Worm (Caenorhabditis elegans) whole organism, L1 larva: ENCODE measurements around the gene syd-9.

ENCODE experiments used
- C04F5.9 ChIP-seq: sonication (generic microtip); optimal IDR thresholded peaks from 2 replicates; lab custom pipeline; 2016; ENCODE audit warnings: missing genetic modification characterization, missing compliant biosample characterization
- Y116A8C.19 ChIP-seq: sonication (generic microtip); optimal IDR thresholded peaks from 2 replicates; lab custom pipeline; 2016; ENCODE audit warnings: missing compliant biosample characterization, missing genetic modification characterization, borderline replicate concordance
- aha-1 ChIP-seq: fragments of 150-350 bp; optimal IDR thresholded peaks from 2 replicates; lab custom pipeline; 2014; ENCODE audit warnings: missing biosample characterization, missing genetic modification characterization
- aly-2 ChIP-seq: fragments of 150-350 bp; optimal IDR thresholded peaks from 2 replicates; lab custom pipeline; 2014; ENCODE audit warnings: missing biosample characterization, missing genetic modification characterization
- ama-1 ChIP-seq: fragments of 150-350 bp; optimal IDR thresholded peaks from 2 replicates; lab custom pipeline; 2014
- blmp-1 ChIP-seq: fragments of 150-350 bp; optimal IDR thresholded peaks from 2 replicates; lab custom pipeline; 2014; ENCODE audit warnings: missing biosample characterization, missing genetic modification characterization
- ceh-82 ChIP-seq, 3 experiments: fragments of 150-350 bp in 1 of 3; sonication (generic microtip) in 2 of 3; optimal IDR thresholded peaks; 2 replicates each; lab custom pipeline; 2014 to 2017; ENCODE audit warnings: missing biosample characterization in 3 of 3, missing genetic modification characterization in 3 of 3
- ceh-88 ChIP-seq: fragments of 200-800 bp; sonication (Bioruptor generic); IDR thresholded peaks from 2 replicates; pipeline ENCODE4 v1.3.6; 2022; ENCODE audit warnings: missing genetic modification characterization, missing compliant biosample characterization
- dpl-1 ChIP-seq, 3 experiments: fragments of 150-350 bp in 2 of 3; sonication (generic microtip) in 1 of 3; optimal IDR thresholded peaks; 2 replicates each; lab custom pipeline; 2014 to 2017; ENCODE audit warnings: missing biosample characterization in 3 of 3, missing genetic modification characterization in 3 of 3, missing genetic modification reagents in 3 of 3
- dsc-1 ChIP-seq: sonication (generic microtip); optimal IDR thresholded peaks from 2 replicates; lab custom pipeline; 2016; ENCODE audit warnings: mild to moderate bottlenecking, missing genetic modification characterization, missing compliant biosample characterization
- efl-1 ChIP-seq, 4 experiments: fragments of 150-350 bp; optimal IDR thresholded peaks in 3 of 4; peaks in 1 of 4; 1 replicate in 1 of 4; 2 replicates in 3 of 4; lab custom pipeline; 2014; ENCODE audit warnings: missing biosample characterization in 2 of 4, missing genetic modification characterization in 2 of 4, missing genetic modification reagents in 2 of 4
- egl-13 ChIP-seq: sonication (generic microtip); optimal IDR thresholded peaks from 2 replicates; lab custom pipeline; 2016; ENCODE audit warnings: missing genotype, missing genetic modification reagents, missing genetic modification characterization, missing compliant biosample characterization
- elt-3 ChIP-seq, 6 experiments: fragments of 150-350 bp in 1 of 6; sonication (generic microtip); optimal IDR thresholded peaks; 2 replicates each; lab custom pipeline; 2017 to 2018; ENCODE audit warnings: missing biosample characterization in 6 of 6, missing genetic modification characterization in 6 of 6, inconsistent platforms in 1 of 6
- fkh-10 ChIP-seq: sonication (generic microtip); optimal IDR thresholded peaks from 2 replicates; lab custom pipeline; 2017; ENCODE audit warnings: missing biosample characterization, missing genetic modification reagents, missing genetic modification characterization
- fkh-4 ChIP-seq: sonication (generic microtip); optimal IDR thresholded peaks from 2 replicates; lab custom pipeline; 2016; ENCODE audit warnings: missing compliant biosample characterization, missing genetic modification characterization, borderline replicate concordance
- fkh-8 ChIP-seq: sonication (generic microtip); optimal IDR thresholded peaks from 2 replicates; lab custom pipeline; 2016; ENCODE audit warnings: mild to moderate bottlenecking, missing genetic modification characterization, missing compliant biosample characterization
- grh-1 ChIP-seq: fragments of 200-800 bp; sonication (Bioruptor generic); IDR thresholded peaks from 2 replicates; pipeline ENCODE4 v1.3.6; 2022; ENCODE audit warnings: missing genetic modification reagents, missing genetic modification characterization, missing compliant biosample characterization
- hlh-17 ChIP-seq: fragments of 200-800 bp; sonication (Bioruptor generic); optimal IDR thresholded peaks from 2 replicates; lab custom pipeline; 2018; ENCODE audit warnings: missing genetic modification characterization, mild to moderate bottlenecking, missing compliant biosample characterization, moderate library complexity, borderline replicate concordance
- hpl-2 ChIP-seq: fragments of 150-350 bp; optimal IDR thresholded peaks from 2 replicates; lab custom pipeline; 2014; ENCODE audit warnings: missing biosample characterization, missing genetic modification reagents, missing genetic modification characterization
- isw-1 ChIP-seq: fragments of 200-800 bp; sonication (Bioruptor generic); IDR thresholded peaks from 2 replicates; pipeline ENCODE4 v1.3.6; 2022; ENCODE audit warnings: missing genetic modification characterization, missing compliant biosample characterization
- jun-1 ChIP-seq: fragments of 150-350 bp; optimal IDR thresholded peaks from 2 replicates; lab custom pipeline; 2014; ENCODE audit warnings: missing biosample characterization, missing genetic modification reagents, missing genetic modification characterization
- lin-13 ChIP-seq: fragments of 150-350 bp; optimal IDR thresholded peaks from 2 replicates; lab custom pipeline; 2014; ENCODE audit warnings: missing biosample characterization, missing genetic modification reagents, missing genetic modification characterization
- lin-14 ChIP-seq: fragments of 200-800 bp; sonication (Bioruptor generic); optimal IDR thresholded peaks from 2 replicates; lab custom pipeline; 2018; ENCODE audit warnings: mild to moderate bottlenecking, missing genetic modification characterization, moderate library complexity, missing compliant biosample characterization
- lin-35 ChIP-seq, 2 experiments: fragments of 150-350 bp; optimal IDR thresholded peaks; 2 replicates each; lab custom pipeline; 2014; ENCODE audit warnings: missing biosample characterization in 2 of 2, missing genetic modification characterization in 2 of 2, missing genetic modification reagents in 2 of 2
- lin-39 ChIP-seq: fragments of 150-350 bp; optimal IDR thresholded peaks from 2 replicates; lab custom pipeline; 2014; ENCODE audit warnings: missing biosample characterization, missing genetic modification reagents, missing genetic modification characterization
- mdl-1 ChIP-seq, 2 experiments: fragments of 150-350 bp; optimal IDR thresholded peaks; 2 replicates each; lab custom pipeline; 2014 to 2017; ENCODE audit warnings: missing biosample characterization in 2 of 2, missing genetic modification characterization in 2 of 2, inconsistent platforms in 1 of 2
- mef-2 ChIP-seq: fragments of 150-350 bp; optimal IDR thresholded peaks from 2 replicates; lab custom pipeline; 2014; ENCODE audit warnings: missing biosample characterization, missing genetic modification characterization
- mep-1 ChIP-seq: fragments of 150-350 bp; optimal IDR thresholded peaks from 2 replicates; lab custom pipeline; 2014; ENCODE audit warnings: missing biosample characterization, missing genetic modification characterization
- nhr-12 ChIP-seq: sonication (generic microtip); optimal IDR thresholded peaks from 2 replicates; lab custom pipeline; 2017; ENCODE audit warnings: missing biosample characterization, missing genetic modification characterization
- nhr-20 ChIP-seq: sonication (generic microtip); optimal IDR thresholded peaks from 2 replicates; lab custom pipeline; 2016; ENCODE audit warnings: mild to moderate bottlenecking, missing genetic modification characterization, missing compliant biosample characterization
- nhr-237 ChIP-seq: fragments of 150-350 bp; optimal IDR thresholded peaks from 2 replicates; lab custom pipeline; 2014; ENCODE audit warnings: missing biosample characterization, missing genetic modification characterization
- nhr-28 ChIP-seq: fragments of 150-350 bp; optimal IDR thresholded peaks from 2 replicates; lab custom pipeline; 2014; ENCODE audit warnings: missing biosample characterization, missing genetic modification characterization
- nhr-47 ChIP-seq: sonication (generic microtip); optimal IDR thresholded peaks from 2 replicates; lab custom pipeline; 2016; ENCODE audit warnings: mild to moderate bottlenecking, missing genetic modification characterization, moderate library complexity, missing compliant biosample characterization
- nhr-71 ChIP-seq: sonication (generic microtip); optimal IDR thresholded peaks from 2 replicates; lab custom pipeline; 2016; ENCODE audit warnings: mild to moderate bottlenecking, missing genetic modification characterization, moderate library complexity, missing compliant biosample characterization
- nhr-76 ChIP-seq: sonication (generic microtip); optimal IDR thresholded peaks from 2 replicates; lab custom pipeline; 2017; ENCODE audit warnings: missing biosample characterization, missing genetic modification characterization
- nhr-77 ChIP-seq: fragments of 150-350 bp; optimal IDR thresholded peaks from 2 replicates; lab custom pipeline; 2014; ENCODE audit warnings: missing biosample characterization, missing genetic modification characterization
- nhr-85 ChIP-seq: sonication (generic microtip); peaks from one replicate; lab custom pipeline; 2016; ENCODE audit warnings: missing genetic modification characterization, inconsistent platforms, missing compliant biosample characterization
- nhr-90 ChIP-seq: sonication (generic microtip); optimal IDR thresholded peaks from 2 replicates; lab custom pipeline; 2016; ENCODE audit warnings: mild to moderate bottlenecking, missing genetic modification characterization, missing compliant biosample characterization; ENCODE audit not compliant: poor library complexity
- pag-3 ChIP-seq: sonication (generic microtip); optimal IDR thresholded peaks from 2 replicates; lab custom pipeline; 2017; ENCODE audit warnings: missing genetic modification characterization, mild to moderate bottlenecking, missing compliant biosample characterization, antibody characterized with exemption, borderline replicate concordance; ENCODE audit not compliant: insufficient read depth
- pax-3 ChIP-seq: fragments of 200-800 bp; sonication (Bioruptor generic); optimal IDR thresholded peaks from 2 replicates; lab custom pipeline; 2018; ENCODE audit warnings: mild to moderate bottlenecking, missing genetic modification characterization, moderate library complexity, missing compliant biosample characterization
- pqm-1 ChIP-seq: sonication (generic microtip); optimal IDR thresholded peaks from 3 replicates; lab custom pipeline; 2017; ENCODE audit warnings: missing biosample characterization, missing genetic modification characterization
- rnt-1 ChIP-seq: sonication (generic microtip); optimal IDR thresholded peaks from 2 replicates; lab custom pipeline; 2016; ENCODE audit warnings: mild to moderate bottlenecking, missing genetic modification characterization, moderate library complexity, missing compliant biosample characterization
- snu-23 ChIP-seq: sonication (generic microtip); optimal IDR thresholded peaks from 2 replicates; lab custom pipeline; 2016; ENCODE audit warnings: missing genetic modification characterization, missing compliant biosample characterization
- sup-37 ChIP-seq: fragments of 200-800 bp; sonication (Bioruptor generic); optimal IDR thresholded peaks from 2 replicates; lab custom pipeline; 2018; ENCODE audit warnings: mild to moderate bottlenecking, missing genetic modification characterization, missing compliant biosample characterization
- swsn-7 ChIP-seq: sonication (generic microtip); optimal IDR thresholded peaks from 2 replicates; lab custom pipeline; 2016; ENCODE audit warnings: missing genetic modification characterization, missing compliant biosample characterization
- tbx-2 ChIP-seq: sonication (generic microtip); optimal IDR thresholded peaks from 2 replicates; lab custom pipeline; 2016; ENCODE audit warnings: missing genetic modification characterization, missing compliant biosample characterization
- tlp-1 ChIP-seq: fragments of 150-350 bp; optimal IDR thresholded peaks from 2 replicates; lab custom pipeline; 2014; ENCODE audit warnings: missing biosample characterization, missing genetic modification characterization
- unc-130 ChIP-seq: fragments of 150-350 bp; optimal IDR thresholded peaks from 2 replicates; lab custom pipeline; 2017; ENCODE audit warnings: missing biosample characterization, missing genetic modification characterization, inconsistent platforms
- unc-30 ChIP-seq: sonication (generic microtip); optimal IDR thresholded peaks from 2 replicates; lab custom pipeline; 2017; ENCODE audit warnings: missing biosample characterization, missing genetic modification characterization
- xbp-1 ChIP-seq: sonication (generic microtip); optimal IDR thresholded peaks from 2 replicates; lab custom pipeline; 2016; ENCODE audit warnings: missing genetic modification characterization, missing compliant biosample characterization
- zip-4 ChIP-seq: fragments of 200-800 bp; sonication (Bioruptor generic); optimal IDR thresholded peaks from 2 replicates; lab custom pipeline; 2018; ENCODE audit warnings: mild to moderate bottlenecking, missing genetic modification characterization, moderate library complexity, missing compliant biosample characterization
- ztf-4 ChIP-seq: fragments of 150-350 bp; optimal IDR thresholded peaks from 2 replicates; lab custom pipeline; 2014; ENCODE audit warnings: missing biosample characterization, missing genetic modification characterization

syd-9 gene

DNA sequence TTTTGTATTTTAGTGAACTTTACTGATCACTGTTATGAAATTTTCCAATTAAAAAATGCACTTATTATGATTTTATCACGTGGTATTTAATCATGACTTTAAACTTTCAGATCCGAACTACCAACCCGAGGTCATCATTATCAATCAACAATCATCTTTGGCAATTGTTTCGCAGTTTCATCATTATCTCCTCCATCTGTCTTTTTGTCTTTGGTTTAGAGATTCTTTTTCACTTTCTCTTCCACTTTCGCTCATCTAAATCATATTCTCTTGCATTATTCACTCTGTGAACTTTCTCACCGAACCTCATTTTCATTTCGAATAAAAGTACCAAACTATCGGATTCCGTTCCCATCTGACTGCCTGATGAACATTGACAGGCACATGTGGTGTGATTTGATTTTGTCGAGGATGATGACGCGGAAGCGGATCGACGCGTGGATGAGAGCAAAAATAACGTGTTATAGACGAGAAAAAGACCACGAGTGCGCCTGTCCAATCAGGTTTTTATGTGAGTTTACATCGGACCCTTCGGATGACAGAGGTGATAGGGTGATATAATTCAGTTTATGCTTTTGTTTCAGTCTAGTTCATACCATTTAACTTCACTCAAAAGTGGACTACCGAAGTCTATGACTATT, 7.3 kb upstream of the syd-9 start:
- TF ChIP-seq snu-23 (GFP tag; lab: Kevin White, UChicago) (no peak), zip-4 (GFP tag; lab: Kevin White, UChicago) (no peak), sup-37 (GFP tag; lab: Kevin White, UChicago) (no peak), nhr-76 (tag; lab: Kevin White, UChicago) (no peak), xbp-1 (tag; lab: Kevin White, UChicago) (no peak), efl-1 (optimal IDR thresholded peaks at IDR 0.05; lab: Kevin White, UChicago) (no peak), efl-1 (GFP tag; optimal IDR thresholded peaks at IDR 0.05 in 1 of 2; lab: Kevin White, UChicago) (no peak), nhr-12 (no peak), aly-2 (no peak), swsn-7 (tag; lab: Kevin White, UChicago) (no peak), elt-3 (tag; optimal IDR thresholded peaks at IDR 0.05; lab: Kevin White, UChicago) (peak in 1 of 6 experiments; percentile 31), pag-3 (tag; lab: Kevin White, UChicago) (no peak), nhr-237 (tag; lab: Kevin White, UChicago) (no peak), lin-35 (GFP tag; optimal IDR thresholded peaks at IDR 0.05; lab: Kevin White, UChicago) (no peak), pqm-1 (no peak), lin-39 (no peak), unc-130 (tag; lab: Kevin White, UChicago) (peak; percentile 12), aha-1 (tag; lab: Kevin White, UChicago) (no peak), lin-13 (GFP tag; lab: Kevin White, UChicago) (no peak), lin-14 (peak; percentile 50), grh-1 (GFP tag; lab: Robert Waterston, UW) (no peak), ceh-88 (GFP tag; lab: Robert Waterston, UW) (no peak), ceh-82 (tag; optimal IDR thresholded peaks at IDR 0.05; lab: Kevin White, UChicago) (no peak), dsc-1 (tag; lab: Kevin White, UChicago) (no peak), mdl-1 (tag; optimal IDR thresholded peaks at IDR 0.05; lab: Kevin White, UChicago) (no peak), ztf-4 (tag; lab: Kevin White, UChicago) (no peak), fkh-8 (tag; lab: Kevin White, UChicago) (no peak), mep-1 (no peak), blmp-1 (tag; lab: Kevin White, UChicago) (no peak), ama-1 (lab: Kevin White, UChicago) (no peak), rnt-1 (tag; lab: Kevin White, UChicago) (peak; percentile 19), hpl-2 (GFP tag; lab: Kevin White, UChicago) (no peak), nhr-20 (tag; lab: Kevin White, UChicago) (peak; percentile 11), jun-1 (tag; lab: Kevin White, UChicago) (no peak), pax-3 (tag; lab: Kevin White, UChicago) (no peak), dpl-1 (GFP tag; optimal IDR thresholded peaks at IDR 0.05; lab: Kevin White, UChicago) (no peak), nhr-28 (no peak), C04F5.9 (no peak), nhr-47 (tag; lab: Kevin White, UChicago) (no peak), fkh-10 (GFP tag; lab: Kevin White, UChicago) (no peak), tbx-2 (no peak), nhr-71 (tag; lab: Kevin White, UChicago) (peak; percentile 50), egl-13 (tag; lab: Kevin White, UChicago) (no peak), unc-30 (tag; lab: Kevin White, UChicago) (no peak), tlp-1 (tag; lab: Kevin White, UChicago) (no peak), fkh-4 (tag; lab: Kevin White, UChicago) (no peak), mef-2 (tag; lab: Kevin White, UChicago) (no peak), nhr-77 (tag; lab: Kevin White, UChicago) (no peak), nhr-90 (no peak), nhr-85 (peak; percentile 58), hlh-17 (no peak), Y116A8C.19 (no peak), isw-1 (GFP tag; lab: Robert Waterston, UW) (no peak)
